Worm (Caenorhabditis elegans) whole organism, L2 larva: Measurements from ENCODE around the gene ZK1248.17.

Source experiments
- aly-2 ChIP-seq: fragments of 150-350 bp; optimal IDR thresholded peaks from 2 replicates; lab custom pipeline; 2014; ENCODE audit warnings: missing biosample characterization, missing genetic modification characterization
- fos-1 ChIP-seq: fragments of 150-350 bp; optimal IDR thresholded peaks from 2 replicates; lab custom pipeline; 2014; ENCODE audit warnings: missing biosample characterization, missing genetic modification characterization
- nhr-11 ChIP-seq: fragments of 150-350 bp; optimal IDR thresholded peaks from 2 replicates; lab custom pipeline; 2014; ENCODE audit warnings: missing biosample characterization, missing genetic modification characterization
- nhr-77 ChIP-seq: fragments of 150-350 bp; optimal IDR thresholded peaks from 2 replicates; lab custom pipeline; 2014; ENCODE audit warnings: missing biosample characterization, missing genetic modification characterization
- skn-1 ChIP-seq: sonication (generic microtip); optimal IDR thresholded peaks from 2 replicates; lab custom pipeline; 2017; ENCODE audit warnings: missing biosample characterization, missing genetic modification characterization
- sma-3 ChIP-seq: sonication (generic microtip); optimal IDR thresholded peaks from 2 replicates; lab custom pipeline; 2016; ENCODE audit warnings: missing genetic modification reagents, missing genetic modification characterization, missing compliant biosample characterization
- unc-39 ChIP-seq: fragments of 150-350 bp; optimal IDR thresholded peaks from 2 replicates; lab custom pipeline; 2014; ENCODE audit warnings: missing biosample characterization, missing genetic modification characterization
- unc-62 ChIP-seq: fragments of 150-350 bp; optimal IDR thresholded peaks from 2 replicates; lab custom pipeline; 2014; ENCODE audit warnings: missing biosample characterization, missing genetic modification reagents, missing genetic modification characterization

DNA sequence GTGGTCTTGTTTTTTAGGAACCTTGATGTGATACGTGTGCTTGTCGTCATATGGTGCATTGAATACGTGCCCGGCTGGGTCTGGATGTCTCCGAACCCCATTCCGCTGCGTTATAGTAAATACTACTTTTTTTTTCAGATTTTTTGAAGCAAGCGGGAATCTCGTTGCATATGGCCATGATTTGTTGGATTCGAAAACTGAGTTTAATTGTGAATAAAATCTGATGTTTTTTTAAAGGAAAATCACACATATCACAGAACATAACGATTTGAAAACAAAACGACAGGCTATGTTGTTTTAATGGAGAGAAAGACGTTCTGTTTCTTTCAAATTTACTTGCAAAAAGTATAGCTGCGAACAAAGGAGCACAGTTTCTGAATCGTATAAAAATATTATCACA is at the start of gene ZK1248.17, which contains the start of gene H41C03.3:
- TF ChIP-seq nhr-77 (no peak), sma-3 (GFP tag; lab: Kevin White, UChicago) (no peak), skn-1 (tag; lab: Kevin White, UChicago) (no peak), fos-1 (tag; lab: Kevin White, UChicago) (no peak), nhr-11 (tag; lab: Kevin White, UChicago) (no peak), aly-2 (tag; lab: Kevin White, UChicago) (no peak), unc-39 (tag; lab: Kevin White, UChicago) (no peak), unc-62 (GFP tag; lab: Kevin White, UChicago) (no peak)
